Worm (Caenorhabditis elegans): ENCODE measurements around the gene Y48A6B.8.

- TF ChIP-seq zag-1 (tag; optimal IDR thresholded peaks at IDR 0.05) (no peak), fkh-10 (GFP tag; optimal IDR thresholded peaks at IDR 0.05) (no peak), ceh-32 (tag; optimal IDR thresholded peaks at IDR 0.05; ENCODE audit: poor library complexity) (no peak), unc-62 (GFP tag; optimal IDR thresholded peaks at IDR 0.05 in 1 of 2) (peak in 1 of 2 experiments; percentile 86), unc-62 (tag; optimal IDR thresholded peaks at IDR 0.05) (no peak), hlh-30 (tag; optimal IDR thresholded peaks at IDR 0.05; ENCODE audit: insufficient read depth) (no peak), lsy-2 (tag; optimal IDR thresholded peaks at IDR 0.05) (peak in 1 of 2 experiments; percentile 47), lin-15B (tag; optimal IDR thresholded peaks at IDR 0.05) (no peak), aha-1 (tag) (no peak), dve-1 (tag; optimal IDR thresholded peaks at IDR 0.05; ENCODE audit: insufficient read depth) (peak; percentile 4)
Measured at ce11 chrIII:11063259-11063658, 34.0 kb upstream of the Y48A6B.8 start, which contains the start of gene rsa-2.
